Worm (Caenorhabditis elegans) whole organism, late embryonic: ENCODE measurements around the gene T01D3.1.

Source experiments
- ceh-34 ChIP-seq: sonication (generic microtip); optimal IDR thresholded peaks from 2 replicates; lab custom pipeline; 2016; ENCODE audit warnings: mild to moderate bottlenecking, missing genetic modification characterization, missing compliant biosample characterization
- unc-3 ChIP-seq, 2 experiments: fragments of 200-800 bp in 1 of 2; sonication (Bioruptor generic) in 1 of 2; sonication (generic microtip) in 1 of 2; conservative IDR thresholded peaks in 1 of 2; optimal IDR thresholded peaks in 1 of 2; 2 replicates each; pipeline versions ENCODE4 v1.3.6 to Lab custom; 2016 to 2022; ENCODE audit warnings: missing compliant biosample characterization in 2 of 2, missing genetic modification characterization in 2 of 2, missing genetic modification reagents in 1 of 2

DNA sequence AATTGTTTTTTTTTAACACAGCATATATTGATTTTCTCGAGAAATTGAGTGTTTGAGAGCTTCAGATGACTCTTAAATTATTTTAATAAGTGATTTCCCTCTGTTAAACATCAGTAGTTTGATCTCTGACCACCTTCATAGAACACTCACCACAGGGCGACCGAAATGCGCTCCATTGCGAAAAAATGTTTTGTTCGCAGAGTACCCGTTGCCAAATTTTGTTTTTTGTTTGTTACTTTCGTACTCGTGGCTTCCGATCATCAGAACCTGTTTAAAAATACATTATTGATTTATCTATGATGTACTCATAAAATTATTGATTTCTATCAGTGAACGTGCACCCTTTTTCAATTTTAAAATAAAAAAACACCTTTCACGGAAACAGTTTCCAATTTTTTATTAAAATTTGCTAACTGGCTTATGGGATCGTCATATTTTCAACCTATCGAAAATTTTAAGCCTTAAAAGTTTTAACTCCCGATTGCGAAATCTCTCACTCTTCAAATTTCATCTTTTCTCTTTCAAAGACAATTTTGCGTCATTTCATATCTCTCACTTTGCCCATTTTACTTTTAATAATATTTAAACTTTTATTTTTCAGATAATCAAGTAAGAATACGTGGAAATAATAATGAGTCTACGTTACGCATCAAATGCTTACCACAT, 28.9 kb upstream of the T01D3.1 start, which contains the start of gene letm-1:
- TF ChIP-seq ceh-34 (tag; lab: Kevin White, UChicago) (no peak), unc-3 (GFP tag; conservative IDR thresholded peaks at IDR 0.05; lab: Robert Waterston, UW) (no peak), unc-3 (tag; optimal IDR thresholded peaks at IDR 0.05; lab: Kevin White, UChicago) (no peak)
